Worm (Caenorhabditis elegans) whole organism, L4 larva: ENCODE measurements around the gene urb-1.

Experiments used
- Y5F2A.4 ChIP-seq: fragments of 200-800 bp; sonication (Bioruptor generic); optimal IDR thresholded peaks from 2 replicates; lab custom pipeline; 2018; ENCODE audit warnings: mild to moderate bottlenecking, missing genetic modification characterization, missing compliant biosample characterization
- ama-1 ChIP-seq: fragments of 150-350 bp; optimal IDR thresholded peaks from 2 replicates; lab custom pipeline; 2014; ENCODE audit warnings: inconsistent platforms, mixed read lengths
- ceh-44 ChIP-seq: fragments of 200-800 bp; sonication (Bioruptor generic); IDR thresholded peaks from 2 replicates; pipeline ENCODE4 v1.3.6; 2022; ENCODE audit warnings: missing genetic modification reagents, missing genetic modification characterization, missing compliant biosample characterization
- nhr-237 ChIP-seq: sonication (generic microtip); optimal IDR thresholded peaks from 2 replicates; lab custom pipeline; 2017; ENCODE audit warnings: missing biosample characterization, missing genetic modification characterization
- skn-1 ChIP-seq: fragments of 150-350 bp; optimal IDR thresholded peaks from 2 replicates; lab custom pipeline; 2014; ENCODE audit warnings: missing biosample characterization, missing genetic modification characterization
- snpc-4 ChIP-seq: fragments of 150-350 bp; optimal IDR thresholded peaks from 2 replicates; lab custom pipeline; 2014; ENCODE audit warnings: missing biosample characterization, missing genetic modification characterization

DNA sequence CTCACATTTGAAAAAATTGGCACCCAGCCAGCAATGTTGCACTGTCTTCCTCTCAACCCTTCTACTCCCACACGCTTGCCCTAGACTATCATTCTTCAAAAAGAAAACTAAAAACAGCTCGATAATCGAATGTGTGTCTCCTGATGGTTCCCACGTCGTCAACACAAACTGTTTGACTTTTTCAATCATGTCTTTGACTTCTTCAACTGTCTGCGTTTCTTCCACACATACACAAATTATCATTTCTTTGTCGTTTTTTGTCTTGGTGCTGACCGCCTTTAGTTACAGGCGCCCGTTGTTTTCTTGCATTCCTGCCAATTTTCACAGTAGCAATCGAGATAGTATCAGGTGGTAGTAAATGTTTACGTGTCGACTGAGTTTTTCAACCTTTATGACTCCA is 38.7 kb upstream of the urb-1 start:
- TF ChIP-seq Y5F2A.4 (GFP tag; lab: Kevin White, UChicago) (no peak), snpc-4 (tag; lab: Kevin White, UChicago) (no peak), nhr-237 (tag; lab: Kevin White, UChicago) (no peak), ama-1 (lab: Kevin White, UChicago) (no peak), ceh-44 (GFP tag; lab: Robert Waterston, UW) (no peak), skn-1 (tag; lab: Kevin White, UChicago) (no peak)
